Fruit fly (Drosophila melanogaster): ENCODE measurements around the gene CG6983.

dm6 chr3L:8445027-8445426 is 4.2 kb downstream of the CG6983 start:
- TF ChIP-seq br (GFP tag; optimal IDR thresholded peaks at IDR 0.05) (no peak), usp (GFP tag; optimal IDR thresholded peaks at IDR 0.05) (no peak), Vsx2 (GFP tag; optimal IDR thresholded peaks at IDR 0.05; ENCODE audit: partially characterized antibody) (no peak), Mio (GFP tag; optimal IDR thresholded peaks at IDR 0.05) (no peak), psq (GFP tag; optimal IDR thresholded peaks at IDR 0.05) (no peak), pan (optimal IDR thresholded peaks at IDR 0.05) (no peak), sv (GFP tag; optimal IDR thresholded peaks at IDR 0.05) (no peak), dl (GFP tag; optimal IDR thresholded peaks at IDR 0.05; ENCODE audit: insufficient read depth in 1 of 2, partially characterized antibody in 2 of 2) (no peak), Rel (GFP tag; optimal IDR thresholded peaks at IDR 0.05) (no peak), Rel (tag; optimal IDR thresholded peaks at IDR 0.05) (no peak), Jra (GFP tag; optimal IDR thresholded peaks at IDR 0.05) (no peak), GATAd (GFP tag; optimal IDR thresholded peaks at IDR 0.05) (no peak)
